Worm (Caenorhabditis elegans) whole organism, young adult: ENCODE data around the gene R10F2.5.

Experiments
- B0261.1 ChIP-seq: sonication (generic microtip); optimal IDR thresholded peaks from 2 replicates; lab custom pipeline; 2016; ENCODE audit warnings: mild to moderate bottlenecking, missing genetic modification characterization, moderate library complexity, missing compliant biosample characterization
- C06A6.2 ChIP-seq: fragments of 200-800 bp; sonication (Bioruptor generic); conservative IDR thresholded peaks from 2 replicates; pipeline ENCODE4 v1.3.6; 2022; ENCODE audit warnings: missing genetic modification characterization, missing compliant biosample characterization
- D2030.7 ChIP-seq: fragments of 200-800 bp; sonication (Bioruptor generic); IDR thresholded peaks from 2 replicates; pipeline ENCODE4 v1.3.6; 2022; ENCODE audit warnings: missing genetic modification reagents, missing genetic modification characterization, missing compliant biosample characterization
- F10E7.11 ChIP-seq: sonication (generic microtip); optimal IDR thresholded peaks from 2 replicates; lab custom pipeline; 2017; ENCODE audit warnings: mild to moderate bottlenecking, missing genetic modification characterization, moderate library complexity, missing compliant biosample characterization
- F57A8.1 ChIP-seq: fragments of 200-800 bp; sonication (Bioruptor generic); optimal IDR thresholded peaks from 2 replicates; lab custom pipeline; 2018; ENCODE audit warnings: mild to moderate bottlenecking, missing genetic modification characterization, moderate library complexity, missing compliant biosample characterization
- T26A5.8 ChIP-seq: sonication (generic microtip); optimal IDR thresholded peaks from 2 replicates; lab custom pipeline; 2016; ENCODE audit warnings: missing genetic modification characterization, missing compliant biosample characterization
- Y53F4B.3 ChIP-seq: fragments of 200-800 bp; sonication (Bioruptor generic); IDR thresholded peaks from 2 replicates; pipeline ENCODE4 v1.3.6; 2022; ENCODE audit warnings: missing genetic modification reagents, missing genetic modification characterization, missing compliant biosample characterization
- Y53G8AR.9 ChIP-seq: fragments of 200-800 bp; sonication (Bioruptor generic); conservative IDR thresholded peaks from 2 replicates; pipeline ENCODE4 v1.3.6; 2022; ENCODE audit warnings: missing genetic modification reagents, missing genetic modification characterization, missing compliant biosample characterization
- ZK185.1 ChIP-seq: sonication (generic microtip); optimal IDR thresholded peaks from 2 replicates; lab custom pipeline; 2016; ENCODE audit warnings: mild to moderate bottlenecking, missing genetic modification characterization, missing compliant biosample characterization; ENCODE audit not compliant: poor library complexity, severe bottlenecking
- aptf-2 ChIP-seq: fragments of 200-800 bp; sonication (Bioruptor generic); conservative IDR thresholded peaks from 2 replicates; pipeline ENCODE4 v1.3.6; 2022; ENCODE audit warnings: missing genetic modification reagents, missing genetic modification characterization, missing compliant biosample characterization
- aptf-3 ChIP-seq: fragments of 200-800 bp; sonication (Bioruptor generic); IDR thresholded peaks from 2 replicates; pipeline ENCODE4 v1.3.6; 2022; ENCODE audit warnings: missing genetic modification characterization, missing compliant biosample characterization
- athp-1 ChIP-seq: sonication (generic microtip); optimal IDR thresholded peaks from 2 replicates; lab custom pipeline; 2017; ENCODE audit warnings: mild to moderate bottlenecking, missing genetic modification characterization, missing compliant biosample characterization
- attf-6 ChIP-seq: fragments of 200-800 bp; sonication (Bioruptor generic); IDR thresholded peaks from 2 replicates; pipeline ENCODE4 v1.3.6; 2022; ENCODE audit warnings: missing genetic modification reagents, missing genetic modification characterization, missing compliant biosample characterization
- ccch-3 ChIP-seq: fragments of 200-800 bp; sonication (Bioruptor generic); optimal IDR thresholded peaks from 2 replicates; lab custom pipeline; 2018; ENCODE audit warnings: mild to moderate bottlenecking, missing genetic modification characterization, missing compliant biosample characterization
- cebp-1 ChIP-seq, 2 experiments: fragments of 200-800 bp in 1 of 2; sonication (Bioruptor generic) in 1 of 2; sonication (generic microtip) in 1 of 2; IDR thresholded peaks in 1 of 2; optimal IDR thresholded peaks in 1 of 2; 2 replicates each; pipeline versions ENCODE4 v1.3.6 to Lab custom; 2017 to 2022; ENCODE audit warnings: missing compliant biosample characterization in 2 of 2, missing genetic modification characterization in 2 of 2, mild to moderate bottlenecking in 1 of 2, missing genetic modification reagents in 1 of 2, moderate library complexity in 1 of 2
- ceh-100 ChIP-seq: fragments of 200-800 bp; sonication (Bioruptor generic); IDR thresholded peaks from 2 replicates; pipeline ENCODE4 v1.3.6; 2022; ENCODE audit warnings: missing genetic modification reagents, missing genetic modification characterization, missing compliant biosample characterization
- ceh-40 ChIP-seq: fragments of 200-800 bp; sonication (Bioruptor generic); IDR thresholded peaks from 2 replicates; pipeline ENCODE4 v1.3.6; 2022; ENCODE audit warnings: missing genetic modification characterization, missing compliant biosample characterization
- ceh-91 ChIP-seq: fragments of 200-800 bp; sonication (Bioruptor generic); IDR thresholded peaks from 2 replicates; pipeline ENCODE4 v1.3.6; 2022; ENCODE audit warnings: missing genetic modification reagents, missing genetic modification characterization, missing compliant biosample characterization
- dpff-1 ChIP-seq: sonication (generic microtip); optimal IDR thresholded peaks from 2 replicates; lab custom pipeline; 2017; ENCODE audit warnings: mild to moderate bottlenecking, missing genetic modification characterization, missing compliant biosample characterization
- efl-1 ChIP-seq: fragments of 150-350 bp; optimal IDR thresholded peaks from 2 replicates; lab custom pipeline; 2014; ENCODE audit warnings: missing biosample characterization, missing genetic modification reagents, missing genetic modification characterization
- egl-44 ChIP-seq: fragments of 200-800 bp; sonication (Bioruptor generic); IDR thresholded peaks from 2 replicates; pipeline ENCODE4 v1.3.6; 2022; ENCODE audit warnings: missing genetic modification reagents, missing genetic modification characterization, missing compliant biosample characterization
- egrh-3 ChIP-seq: fragments of 200-800 bp; sonication (Bioruptor generic); IDR thresholded peaks from 2 replicates; pipeline ENCODE4 v1.3.6; 2022; ENCODE audit warnings: missing genetic modification reagents, missing genetic modification characterization, missing compliant biosample characterization
- gei-17 ChIP-seq: fragments of 200-800 bp; sonication (Bioruptor generic); optimal IDR thresholded peaks from 2 replicates; lab custom pipeline; 2018; ENCODE audit warnings: mild to moderate bottlenecking, missing genetic modification characterization, missing compliant biosample characterization
- him-1 ChIP-seq: sonication (generic microtip); optimal IDR thresholded peaks from 2 replicates; lab custom pipeline; 2016; ENCODE audit warnings: missing genotype, missing genetic modification reagents, missing genetic modification characterization, missing compliant biosample characterization
- hmg-20 ChIP-seq: fragments of 200-800 bp; sonication (Bioruptor generic); IDR thresholded peaks from 2 replicates; pipeline ENCODE4 v1.3.6; 2022; ENCODE audit warnings: missing genetic modification reagents, missing genetic modification characterization, missing compliant biosample characterization
- hrde-1 ChIP-seq: sonication (generic microtip); optimal IDR thresholded peaks from 2 replicates; lab custom pipeline; 2016; ENCODE audit warnings: missing genetic modification characterization, mild to moderate bottlenecking, missing compliant biosample characterization, moderate library complexity, missing genotype, missing genetic modification reagents, borderline replicate concordance
- lin-26 ChIP-seq: fragments of 200-800 bp; sonication (Bioruptor generic); IDR thresholded peaks from 2 replicates; pipeline ENCODE4 v1.3.6; 2022; ENCODE audit warnings: missing genetic modification reagents, missing genetic modification characterization, missing compliant biosample characterization
- lin-40 ChIP-seq: sonication (generic microtip); optimal IDR thresholded peaks from 2 replicates; lab custom pipeline; 2016; ENCODE audit warnings: missing genetic modification characterization, mild to moderate bottlenecking, missing compliant biosample characterization, missing genotype, missing genetic modification reagents
- lin-54 ChIP-seq: fragments of 200-800 bp; sonication (Bioruptor generic); optimal IDR thresholded peaks from 2 replicates; lab custom pipeline; 2018; ENCODE audit warnings: mild to moderate bottlenecking, missing genetic modification characterization, missing compliant biosample characterization
- lsl-1 ChIP-seq: fragments of 200-800 bp; sonication (Bioruptor generic); optimal IDR thresholded peaks from 2 replicates; lab custom pipeline; 2018; ENCODE audit warnings: mild to moderate bottlenecking, missing genetic modification characterization, moderate library complexity, missing compliant biosample characterization
- madf-8 ChIP-seq: fragments of 200-800 bp; sonication (Bioruptor generic); conservative IDR thresholded peaks from 2 replicates; pipeline ENCODE4 v1.3.6; 2022; ENCODE audit warnings: missing genetic modification reagents, missing genetic modification characterization, missing compliant biosample characterization
- nfya-2 ChIP-seq: fragments of 200-800 bp; sonication (Bioruptor generic); IDR thresholded peaks from 2 replicates; pipeline ENCODE4 v1.3.6; 2022; ENCODE audit warnings: missing genetic modification reagents, missing genetic modification characterization, missing compliant biosample characterization
- nhr-120 ChIP-seq: fragments of 200-800 bp; sonication (Bioruptor generic); IDR thresholded peaks from 2 replicates; pipeline ENCODE4 v1.3.6; 2022; ENCODE audit warnings: missing genetic modification characterization, missing compliant biosample characterization
- nhr-179 ChIP-seq: sonication (generic microtip); optimal IDR thresholded peaks from 2 replicates; lab custom pipeline; 2016; ENCODE audit warnings: mild to moderate bottlenecking, missing genetic modification characterization, missing compliant biosample characterization
- nhr-80 ChIP-seq: sonication (generic microtip); optimal IDR thresholded peaks from 2 replicates; lab custom pipeline; 2016; ENCODE audit warnings: missing genetic modification characterization, missing compliant biosample characterization
- pha-4 ChIP-seq: fragments of 150-350 bp; sonication (generic microtip); optimal IDR thresholded peaks from 2 replicates; lab custom pipeline; 2014; ENCODE audit warnings: missing biosample characterization, missing genetic modification reagents, missing genetic modification characterization
- rpc-1 ChIP-seq, 2 experiments: fragments of 150-350 bp in 1 of 2; sonication (generic microtip) in 1 of 2; optimal IDR thresholded peaks; 2 replicates each; lab custom pipeline; 2014 to 2018; ENCODE audit warnings: missing biosample characterization in 1 of 2, missing genetic modification characterization in 1 of 2, missing genetic modification reagents in 1 of 2, missing genotype in 1 of 2
- snpc-1.1 ChIP-seq: sonication (generic microtip); optimal IDR thresholded peaks from 2 replicates; lab custom pipeline; 2017; ENCODE audit warnings: missing genetic modification characterization, mild to moderate bottlenecking, missing compliant biosample characterization, antibody characterized with exemption, moderate library complexity, missing genotype, missing genetic modification reagents; ENCODE audit not compliant: insufficient read depth
- somi-1 ChIP-seq: fragments of 200-800 bp; sonication (Bioruptor generic); optimal IDR thresholded peaks from 2 replicates; lab custom pipeline; 2018; ENCODE audit warnings: mild to moderate bottlenecking, missing genetic modification characterization, missing compliant biosample characterization
- tlf-1 ChIP-seq: fragments of 200-800 bp; sonication (Bioruptor generic); optimal IDR thresholded peaks from 2 replicates; lab custom pipeline; 2018; ENCODE audit warnings: mild to moderate bottlenecking, missing genetic modification characterization, missing compliant biosample characterization
- unc-130 ChIP-seq: sonication (generic microtip); optimal IDR thresholded peaks from 2 replicates; lab custom pipeline; 2016; ENCODE audit warnings: missing genetic modification reagents, missing genetic modification characterization, missing compliant biosample characterization
- unc-62 ChIP-seq: fragments of 150-350 bp; optimal IDR thresholded peaks from 2 replicates; lab custom pipeline; 2014; ENCODE audit warnings: missing biosample characterization, missing genetic modification reagents, missing genetic modification characterization
- zfh-2 ChIP-seq: fragments of 200-800 bp; sonication (Bioruptor generic); conservative IDR thresholded peaks from 2 replicates; pipeline ENCODE4 v1.3.6; 2022; ENCODE audit warnings: missing genetic modification reagents, missing genetic modification characterization, missing compliant biosample characterization
- zim-3 ChIP-seq: sonication (generic microtip); optimal IDR thresholded peaks from 2 replicates; lab custom pipeline; 2017; ENCODE audit warnings: mild to moderate bottlenecking, missing genetic modification characterization, moderate library complexity, missing compliant biosample characterization
- ztf-18 ChIP-seq: sonication (generic microtip); optimal IDR thresholded peaks from 2 replicates; lab custom pipeline; 2016; ENCODE audit warnings: missing genotype, mild to moderate bottlenecking, missing genetic modification characterization, missing compliant biosample characterization

The R10F2.5 gene

DNA sequence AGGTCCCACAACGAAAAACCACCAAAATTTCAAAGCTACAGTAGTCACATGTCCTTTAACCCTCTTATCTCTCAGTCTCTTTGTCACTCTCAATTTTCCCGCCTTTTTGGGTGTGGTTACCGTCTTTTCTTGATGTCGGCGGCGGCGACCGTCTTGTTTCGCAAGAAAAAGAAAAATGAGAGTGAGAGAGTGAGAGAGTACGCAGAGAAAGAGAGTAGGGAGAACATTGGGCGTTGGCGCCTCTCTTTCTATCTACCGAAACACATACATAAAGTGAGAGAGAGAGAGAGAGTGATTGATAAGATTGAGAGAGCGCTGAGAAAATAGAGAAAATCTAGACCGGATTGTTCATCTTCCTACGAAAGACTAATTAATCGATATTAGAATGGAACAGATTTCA lies 48.6 kb downstream of the R10F2.5 start (continued):
- TF ChIP-seq B0261.1 (no peak), nhr-179 (tag; lab: Kevin White, UChicago) (no peak), hrde-1 (no peak), dpff-1 (tag; lab: Kevin White, UChicago) (no peak), C06A6.2 (peak; percentile 63)
- TF ChIP-seq, all 124 proteins: peak for 25

ce11 chrIII:2874144-2874868 lies 50.3 kb downstream of the R10F2.5 start, which contains the start of gene klf-1:
klf-1 (plus strand) TSS chrIII:2874818.
- TF ChIP-seq egl-44 (no peak), efl-1 (GFP tag; lab: Kevin White, UChicago) (no peak), madf-8 (GFP tag; lab: Robert Waterston, UW) (no peak), D2030.7 (GFP tag; lab: Robert Waterston, UW) (no peak), him-1 (tag; lab: Kevin White, UChicago) (no peak), Y53F4B.3 (GFP tag; lab: Robert Waterston, UW) (no peak), somi-1 (no peak), nfya-2 (GFP tag; lab: Robert Waterston, UW) (no peak), tlf-1 (GFP tag; lab: Kevin White, UChicago) (no peak), T26A5.8 (tag; lab: Kevin White, UChicago) (no peak), nhr-120 (GFP tag; lab: Robert Waterston, UW) (no peak), egrh-3 (GFP tag; lab: Robert Waterston, UW) (no peak), snpc-1.1 (tag; lab: Kevin White, UChicago) (no peak), lsl-1 (GFP tag; lab: Kevin White, UChicago) (no peak), rpc-1 (optimal IDR thresholded peaks at IDR 0.05; lab: Kevin White, UChicago) (no peak), rpc-1 (tag; optimal IDR thresholded peaks at IDR 0.05; lab: Kevin White, UChicago) (peak; percentile 52), ceh-100 (no peak), unc-130 (GFP tag; lab: Kevin White, UChicago) (no peak), C06A6.2 (0 out of 2 replicates have a peak, but pooled peaks have one; percentile 42), pha-4 (tag; lab: Kevin White, UChicago) (no peak), zfh-2 (no peak), attf-6 (GFP tag; lab: Robert Waterston, UW) (no peak), lin-40 (tag; lab: Kevin White, UChicago) (peak; percentile 60), lin-26 (no peak), aptf-2 (GFP tag; lab: Robert Waterston, UW) (no peak), B0261.1 (no peak), nhr-80 (tag; lab: Kevin White, UChicago) (peak; percentile 84), gei-17 (GFP tag; lab: Kevin White, UChicago) (no peak), nhr-179 (tag; lab: Kevin White, UChicago) (no peak), aptf-3 (GFP tag; lab: Robert Waterston, UW) (no peak), F57A8.1 (GFP tag; lab: Kevin White, UChicago) (no peak), unc-62 (GFP tag; lab: Kevin White, UChicago) (no peak), ZK185.1 (tag; lab: Kevin White, UChicago) (no peak), ccch-3 (GFP tag; lab: Kevin White, UChicago) (no peak), cebp-1 (GFP tag; IDR thresholded peaks at IDR 0.05; lab: Robert Waterston, UW) (no peak), cebp-1 (tag; optimal IDR thresholded peaks at IDR 0.05; lab: Kevin White, UChicago) (peak; percentile 53), ceh-40 (GFP tag; lab: Robert Waterston, UW) (no peak), F10E7.11 (tag; lab: Kevin White, UChicago) (no peak), hmg-20 (no peak), athp-1 (tag; lab: Kevin White, UChicago) (no peak), Y53G8AR.9 (GFP tag; lab: Robert Waterston, UW) (no peak), ztf-18 (tag; lab: Kevin White, UChicago) (no peak), zim-3 (tag; lab: Kevin White, UChicago) (no peak), lin-54 (no peak), ceh-91 (GFP tag; lab: Robert Waterston, UW) (no peak)
